Fruit fly (Drosophila melanogaster) whole organism, embryonic: ENCODE data around the gene vib.

Experiments used
- CG10274 ChIP-seq: fragments of 200-800 bp; sonication (Bioruptor generic); optimal IDR thresholded peaks from 3 replicates; lab custom pipeline; 2017; ENCODE audit warnings: missing biosample characterization, mild to moderate bottlenecking, missing genetic modification characterization
- CG10462 ChIP-seq: fragments of 200-800 bp; sonication (Bioruptor generic); optimal IDR thresholded peaks from 2 replicates; lab custom pipeline; 2016; ENCODE audit warnings: missing biosample characterization, missing genetic modification characterization
- CG11696 ChIP-seq: fragments of 200-800 bp; sonication (Bioruptor generic); IDR thresholded peaks from 2 replicates; pipeline ENCODE4 v1.3.6; 2022; ENCODE audit warnings: missing biosample characterization, missing genetic modification characterization
- CG12219 ChIP-seq: fragments of 200-800 bp; sonication (Bioruptor generic); optimal IDR thresholded peaks from 3 replicates; lab custom pipeline; 2018; ENCODE audit warnings: missing biosample characterization, mild to moderate bottlenecking, missing genetic modification characterization
- CG12942 ChIP-seq: fragments of 200-800 bp; sonication (Bioruptor generic); optimal IDR thresholded peaks from 3 replicates; lab custom pipeline; 2016; ENCODE audit warnings: missing biosample characterization, missing genetic modification characterization
- CG13775 ChIP-seq: fragments of 200-800 bp; sonication (Bioruptor generic); optimal IDR thresholded peaks from 3 replicates; lab custom pipeline; 2017; ENCODE audit warnings: missing biosample characterization, mild to moderate bottlenecking, missing genetic modification characterization
- CG15601 ChIP-seq: fragments of 200-800 bp; sonication (Bioruptor generic); optimal IDR thresholded peaks from 3 replicates; lab custom pipeline; 2019; ENCODE audit warnings: missing biosample characterization, mild to moderate bottlenecking, missing genetic modification characterization, moderate library complexity
- CG17361 ChIP-seq: fragments of 200-800 bp; sonication (Bioruptor generic); IDR thresholded peaks from 3 replicates; pipeline ENCODE4 v1.3.6; 2022; ENCODE audit warnings: missing biosample characterization, missing genetic modification characterization
- CG17385 ChIP-seq: fragments of 200-800 bp; sonication (Bioruptor generic); optimal IDR thresholded peaks from 3 replicates; lab custom pipeline; 2018; ENCODE audit warnings: missing biosample characterization, mild to moderate bottlenecking, missing genetic modification characterization
- CG17568 ChIP-seq: fragments of 200-800 bp; sonication (Bioruptor generic); optimal IDR thresholded peaks from 2 replicates; lab custom pipeline; 2018; ENCODE audit warnings: missing biosample characterization, mild to moderate bottlenecking, missing genetic modification characterization, moderate library complexity
- CG2120 ChIP-seq: fragments of 200-800 bp; sonication (Bioruptor generic); optimal IDR thresholded peaks from 3 replicates; lab custom pipeline; 2016; ENCODE audit warnings: missing biosample characterization, missing genetic modification characterization
- CG2129 ChIP-seq: fragments of 200-800 bp; sonication (Bioruptor generic); IDR thresholded peaks from 2 replicates; pipeline ENCODE4 v1.3.6; 2022; ENCODE audit warnings: missing biosample characterization, missing genetic modification characterization; ENCODE audit not compliant: partially characterized antibody
- CG2202 ChIP-seq: fragments of 200-800 bp; sonication (Bioruptor generic); optimal IDR thresholded peaks from 2 replicates; lab custom pipeline; 2018; ENCODE audit warnings: missing biosample characterization, mild to moderate bottlenecking, missing genetic modification characterization
- CG31224 ChIP-seq: fragments of 200-800 bp; sonication (Bioruptor generic); IDR thresholded peaks from 2 replicates; pipeline ENCODE4 v1.3.6; 2022; ENCODE audit warnings: missing biosample characterization, missing genetic modification characterization
- CG32532 ChIP-seq: fragments of 200-800 bp; sonication (Bioruptor generic); IDR thresholded peaks from 2 replicates; pipeline ENCODE4 v1.3.6; 2022; ENCODE audit warnings: missing biosample characterization, missing genetic modification characterization
- CG6791 ChIP-seq: fragments of 200-800 bp; sonication (Bioruptor generic); IDR thresholded peaks from 3 replicates; pipeline ENCODE4 v1.3.6; 2022; ENCODE audit warnings: missing biosample characterization, missing genetic modification characterization; ENCODE audit not compliant: partially characterized antibody
- CG7745 ChIP-seq: fragments of 200-800 bp; sonication (Bioruptor generic); optimal IDR thresholded peaks from 2 replicates; lab custom pipeline; 2018; ENCODE audit warnings: missing biosample characterization, mild to moderate bottlenecking, missing genetic modification characterization, moderate library complexity
- CG8281 ChIP-seq: fragments of 200-800 bp; sonication (Bioruptor generic); optimal IDR thresholded peaks from 2 replicates; lab custom pipeline; 2018; ENCODE audit warnings: missing biosample characterization, mild to moderate bottlenecking, missing genetic modification characterization, moderate library complexity
- CG8359 ChIP-seq: fragments of 200-800 bp; sonication (Bioruptor generic); optimal IDR thresholded peaks from 2 replicates; lab custom pipeline; 2017; ENCODE audit warnings: missing biosample characterization, mild to moderate bottlenecking, missing genetic modification characterization, borderline replicate concordance
- CG8388 ChIP-seq: fragments of 200-800 bp; sonication (Bioruptor generic); optimal IDR thresholded peaks from 2 replicates; lab custom pipeline; 2019; ENCODE audit warnings: missing biosample characterization, mild to moderate bottlenecking, missing genetic modification characterization, moderate library complexity
- CG8765 ChIP-seq: fragments of 200-800 bp; sonication (Bioruptor generic); IDR thresholded peaks from 2 replicates; pipeline ENCODE4 v1.3.6; 2022; ENCODE audit warnings: missing biosample characterization, missing genetic modification characterization
- CG9817 ChIP-seq: fragments of 200-800 bp; sonication (Bioruptor generic); optimal IDR thresholded peaks from 2 replicates; lab custom pipeline; 2018; ENCODE audit warnings: missing biosample characterization, mild to moderate bottlenecking, missing genetic modification characterization, moderate library complexity
- Camta ChIP-seq: fragments of 200-800 bp; sonication (Bioruptor generic); optimal IDR thresholded peaks from 2 replicates; lab custom pipeline; 2016; ENCODE audit warnings: missing biosample characterization, missing genetic modification characterization
- Chrac-16 ChIP-seq: fragments of 200-800 bp; sonication (Bioruptor generic); optimal IDR thresholded peaks from 3 replicates; lab custom pipeline; 2016; ENCODE audit warnings: missing biosample characterization, missing genetic modification characterization
- MESR4 ChIP-seq: fragments of 200-800 bp; sonication (Bioruptor generic); optimal IDR thresholded peaks from 2 replicates; lab custom pipeline; 2018; ENCODE audit warnings: missing biosample characterization, mild to moderate bottlenecking, missing genetic modification characterization, moderate library complexity
- Mad ChIP-seq: fragments of 200-800 bp; sonication (Bioruptor generic); optimal IDR thresholded peaks from 2 replicates; lab custom pipeline; 2016; ENCODE audit warnings: missing biosample characterization, missing genetic modification characterization
- Sox102F ChIP-seq: fragments of 200-800 bp; sonication (Bioruptor generic); optimal IDR thresholded peaks from 2 replicates; lab custom pipeline; 2018; ENCODE audit warnings: missing biosample characterization, mild to moderate bottlenecking, missing genetic modification characterization, moderate library complexity
- Spps ChIP-seq: fragments of 200-800 bp; sonication (Bioruptor generic); optimal IDR thresholded peaks from 2 replicates; lab custom pipeline; 2018; ENCODE audit warnings: missing biosample characterization, mild to moderate bottlenecking, missing genetic modification characterization
- Usf ChIP-seq: fragments of 200-800 bp; sonication (Bioruptor generic); optimal IDR thresholded peaks from 2 replicates; lab custom pipeline; 2017; ENCODE audit warnings: missing genotype, missing biosample characterization, missing genetic modification characterization
- Vsx1 ChIP-seq: fragments of 200-800 bp; sonication (Bioruptor generic); optimal IDR thresholded peaks from 2 replicates; lab custom pipeline; 2017; ENCODE audit warnings: missing biosample characterization, mild to moderate bottlenecking, missing genetic modification characterization, missing genetic modification reagents
- ase ChIP-seq: fragments of 200-800 bp; sonication (Bioruptor generic); IDR thresholded peaks from 3 replicates; pipeline ENCODE4 v1.3.6; 2022; ENCODE audit warnings: missing biosample characterization, missing genetic modification characterization
- ash1 ChIP-seq: fragments of 200-800 bp; sonication (Bioruptor generic); optimal IDR thresholded peaks from 2 replicates; lab custom pipeline; 2018; ENCODE audit warnings: missing biosample characterization, mild to moderate bottlenecking, missing genetic modification characterization
- caup ChIP-seq: fragments of 200-800 bp; sonication (Bioruptor generic); optimal IDR thresholded peaks from 3 replicates; lab custom pipeline; 2017; ENCODE audit warnings: missing biosample characterization, mild to moderate bottlenecking, missing genetic modification characterization, moderate library complexity; ENCODE audit not compliant: severe bottlenecking
- crol ChIP-seq: fragments of 200-800 bp; sonication (Bioruptor generic); IDR thresholded peaks from 2 replicates; pipeline ENCODE4 v1.3.6; 2022; ENCODE audit warnings: missing biosample characterization, missing genetic modification characterization
- crp ChIP-seq, 2 experiments: fragments of 200-800 bp; sonication (Bioruptor generic); optimal IDR thresholded peaks; 2 replicates in 1 of 2; 3 replicates in 1 of 2; lab custom pipeline; 2017; ENCODE audit warnings: missing biosample characterization in 2 of 2, missing genetic modification characterization in 2 of 2, mild to moderate bottlenecking in 1 of 2, moderate library complexity in 1 of 2
- dmrt11E ChIP-seq: fragments of 200-800 bp; sonication (Bioruptor generic); optimal IDR thresholded peaks from 3 replicates; lab custom pipeline; 2018; ENCODE audit warnings: missing biosample characterization, mild to moderate bottlenecking, missing genetic modification characterization, moderate library complexity
- gro ChIP-seq: fragments of 200-800 bp; sonication (Bioruptor generic); optimal IDR thresholded peaks from 2 replicates; lab custom pipeline; 2016; ENCODE audit warnings: missing biosample characterization, missing genetic modification characterization
- mam ChIP-seq: fragments of 200-800 bp; sonication (Bioruptor generic); optimal IDR thresholded peaks from 3 replicates; lab custom pipeline; 2016; ENCODE audit warnings: missing biosample characterization, missing genetic modification characterization
- mld ChIP-seq: fragments of 200-800 bp; sonication (Bioruptor generic); IDR thresholded peaks from 3 replicates; pipeline ENCODE4 v1.3.6; 2022; ENCODE audit warnings: missing biosample characterization, missing genetic modification characterization; ENCODE audit not compliant: partially characterized antibody
- nau ChIP-seq: fragments of 200-800 bp; sonication (Bioruptor generic); optimal IDR thresholded peaks from 3 replicates; lab custom pipeline; 2017; ENCODE audit warnings: missing biosample characterization, mild to moderate bottlenecking, missing genetic modification characterization, missing genetic modification reagents
- pan ChIP-seq, 4 experiments: fragments of >200 bp in 3 of 4; fragments of 200-800 bp in 1 of 4; sonication (Bioruptor generic) in 1 of 4; optimal IDR thresholded peaks in 3 of 4; IDR thresholded peaks in 1 of 4; 2 replicates each; pipeline versions ENCODE4 v1.3.6 to Lab custom; 2017 to 2022; ENCODE audit warnings: missing biosample characterization in 2 of 4, missing genetic modification characterization in 2 of 4, mixed read lengths in 1 of 4
- pnt ChIP-seq: fragments of 200-800 bp; sonication (Bioruptor generic); optimal IDR thresholded peaks from 3 replicates; lab custom pipeline; 2016; ENCODE audit warnings: missing biosample characterization, missing genetic modification characterization
- pros ChIP-seq: fragments of 200-800 bp; sonication (Bioruptor generic); optimal IDR thresholded peaks from 3 replicates; lab custom pipeline; 2019; ENCODE audit warnings: missing biosample characterization, mild to moderate bottlenecking, missing genetic modification characterization, moderate library complexity
- row ChIP-seq: fragments of 200-800 bp; sonication (Bioruptor generic); IDR thresholded peaks from 3 replicates; pipeline ENCODE4 v1.3.6; 2022; ENCODE audit warnings: missing biosample characterization, missing genetic modification characterization
- schlank ChIP-seq: fragments of 200-800 bp; sonication (Bioruptor generic); optimal IDR thresholded peaks from 2 replicates; lab custom pipeline; 2018; ENCODE audit warnings: missing biosample characterization, mild to moderate bottlenecking, missing genetic modification characterization
- sisA ChIP-seq: fragments of 200-800 bp; sonication (Bioruptor generic); IDR thresholded peaks from 2 replicates; pipeline ENCODE4 v1.3.6; 2022; ENCODE audit warnings: missing biosample characterization, missing genetic modification characterization
- slbo ChIP-seq: fragments of 200-800 bp; sonication (Bioruptor generic); IDR thresholded peaks from 2 replicates; pipeline ENCODE4 v1.3.6; 2022; ENCODE audit warnings: missing biosample characterization, missing genetic modification characterization
- tap ChIP-seq: fragments of 200-800 bp; optimal IDR thresholded peaks from 3 replicates; lab custom pipeline; 2019; ENCODE audit warnings: missing biosample characterization, mild to moderate bottlenecking, missing genetic modification characterization, moderate library complexity
- tna ChIP-seq: fragments of 200-800 bp; sonication (Bioruptor generic); IDR thresholded peaks from 2 replicates; pipeline ENCODE4 v1.3.6; 2022; ENCODE audit warnings: missing biosample characterization, missing genetic modification characterization; ENCODE audit not compliant: partially characterized antibody
- usp ChIP-seq: fragments of >200 bp; optimal IDR thresholded peaks from 2 replicates; lab custom pipeline; 2017; ENCODE audit warnings: missing biosample characterization, missing genetic modification characterization

Gene vib

dm6 chr3R:19211778-19212177 is 14.7 kb downstream of the vib start, which contains the start of gene cry (continued):
- TF ChIP-seq CG2202 (tag; lab: Kevin White, UChicago) (peak; percentile 45), mld (no peak), mam (GFP tag; lab: Kevin White, UChicago) (no peak), CG11696 (GFP tag; lab: Robert Waterston, UW) (no peak), dmrt11E (peak; percentile 75), crol (GFP tag; lab: Robert Waterston, UW) (no peak), CG9817 (tag; lab: Kevin White, UChicago) (no peak), CG8765 (GFP tag; lab: Robert Waterston, UW) (no peak), CG13775 (no peak), slbo (no peak), CG12219 (GFP tag; lab: Kevin White, UChicago) (peak; percentile 8), CG17568 (no peak), CG2120 (GFP tag; lab: Kevin White, UChicago) (no peak), CG17361 (GFP tag; lab: Robert Waterston, UW) (peak; percentile 82), crp (GFP tag; optimal IDR thresholded peaks at IDR 0.05; lab: Kevin White, UChicago) (no peak), Chrac-16 (GFP tag; lab: Kevin White, UChicago) (peak; percentile 42), ash1 (GFP tag; lab: Kevin White, UChicago) (no peak), pan (optimal IDR thresholded peaks at IDR 0.05; lab: Kevin White, UChicago) (no peak), pan (GFP tag; optimal IDR thresholded peaks at IDR 0.05 in 1 of 2, IDR thresholded peaks at IDR 0.05 in 1 of 2) (peak in 1 of 2 experiments; percentile 32), CG12942 (peak; percentile 2), CG32532 (GFP tag; lab: Robert Waterston, UW) (no peak), tap (peak; percentile 13), CG17385 (GFP tag; lab: Kevin White, UChicago) (peak; percentile 52), row (GFP tag; lab: Robert Waterston, UW) (peak; percentile 43), pros (GFP tag; lab: Kevin White, UChicago) (no peak), tna (GFP tag; lab: Robert Waterston, UW) (no peak), pnt (GFP tag; lab: Kevin White, UChicago) (no peak), Usf (GFP tag; lab: Kevin White, UChicago) (peak; percentile 10), caup (no peak), usp (GFP tag; lab: Kevin White, UChicago) (no peak), schlank (tag; lab: Kevin White, UChicago) (no peak), CG10462 (GFP tag; lab: Kevin White, UChicago) (no peak), CG8281 (tag; lab: Kevin White, UChicago) (peak; percentile 3), nau (no peak), Spps (tag; lab: Kevin White, UChicago) (peak; percentile 22), Mad (no peak), CG6791 (GFP tag; lab: Robert Waterston, UW) (no peak), MESR4 (GFP tag; lab: Kevin White, UChicago) (no peak), CG10274 (no peak), gro (GFP tag; lab: Kevin White, UChicago) (no peak), Camta (no peak), CG15601 (tag; lab: Kevin White, UChicago) (peak; percentile 55), CG2129 (no peak), CG7745 (no peak), CG31224 (GFP tag; lab: Robert Waterston, UW) (no peak), Vsx1 (GFP tag; lab: Kevin White, UChicago) (no peak), sisA (GFP tag; lab: Robert Waterston, UW) (peak; percentile 41; the same call in 1 of the 2 replicates), CG8359 (peak; percentile 2), ase (GFP tag; lab: Robert Waterston, UW) (no peak), Sox102F (GFP tag; lab: Kevin White, UChicago) (peak; percentile 77), CG8388 (GFP tag; lab: Kevin White, UChicago) (peak; percentile 54)
